Worm (Caenorhabditis elegans) whole organism, young adult: Measurements from ENCODE around the gene T05H10.8.

Experiments
- B0019.2 ChIP-seq: fragments of 200-800 bp; sonication (Bioruptor generic); conservative IDR thresholded peaks from 2 replicates; pipeline ENCODE4 v1.3.6; 2022; ENCODE audit warnings: missing genetic modification reagents, missing genetic modification characterization, missing compliant biosample characterization
- B0035.1 ChIP-seq: sonication (generic microtip); optimal IDR thresholded peaks from 2 replicates; lab custom pipeline; 2016; ENCODE audit warnings: missing genetic modification characterization, mild to moderate bottlenecking, missing compliant biosample characterization, missing genotype, missing genetic modification reagents
- F33H1.4 ChIP-seq: fragments of 200-800 bp; sonication (Bioruptor generic); IDR thresholded peaks from 2 replicates; pipeline ENCODE4 v1.3.6; 2022; ENCODE audit warnings: missing genetic modification reagents, missing genetic modification characterization, missing compliant biosample characterization
- F49E8.2 ChIP-seq: sonication (generic microtip); optimal IDR thresholded peaks from 3 replicates; lab custom pipeline; 2017; ENCODE audit warnings: missing genetic modification characterization, mild to moderate bottlenecking, missing compliant biosample characterization, antibody characterized with exemption, moderate library complexity; ENCODE audit not compliant: insufficient read depth
- K12H6.12 ChIP-seq: fragments of 200-800 bp; sonication (Bioruptor generic); optimal IDR thresholded peaks from 2 replicates; lab custom pipeline; 2018; ENCODE audit warnings: mild to moderate bottlenecking, missing genetic modification characterization, missing compliant biosample characterization
- T07F8.4 ChIP-seq: sonication (generic microtip); optimal IDR thresholded peaks from 2 replicates; lab custom pipeline; 2016; ENCODE audit warnings: mild to moderate bottlenecking, missing genetic modification characterization, moderate library complexity, missing compliant biosample characterization
- T26A5.8 ChIP-seq: sonication (generic microtip); optimal IDR thresholded peaks from 2 replicates; lab custom pipeline; 2016; ENCODE audit warnings: missing genetic modification characterization, missing compliant biosample characterization
- Y53G8AR.9 ChIP-seq: fragments of 200-800 bp; sonication (Bioruptor generic); conservative IDR thresholded peaks from 2 replicates; pipeline ENCODE4 v1.3.6; 2022; ENCODE audit warnings: missing genetic modification reagents, missing genetic modification characterization, missing compliant biosample characterization
- Y79H2A.3 ChIP-seq: fragments of 200-800 bp; sonication (Bioruptor generic); conservative IDR thresholded peaks from 2 replicates; pipeline ENCODE4 v1.3.6; 2022; ENCODE audit warnings: missing genetic modification reagents, missing genetic modification characterization, missing compliant biosample characterization
- Y95B8A.8 ChIP-seq: fragments of 200-800 bp; sonication (Bioruptor generic); IDR thresholded peaks from 2 replicates; pipeline ENCODE4 v1.3.6; 2022; ENCODE audit warnings: missing genetic modification reagents, missing genetic modification characterization, missing compliant biosample characterization
- ama-1 ChIP-seq, 3 experiments: fragments of 150-350 bp in 1 of 3; sonication (generic microtip) in 2 of 3; optimal IDR thresholded peaks; 2 replicates each; lab custom pipeline; 2014 to 2018; ENCODE audit warnings: missing biosample characterization in 2 of 3, missing genetic modification characterization in 2 of 3, missing genetic modification reagents in 2 of 3
- aptf-3 ChIP-seq: fragments of 200-800 bp; sonication (Bioruptor generic); IDR thresholded peaks from 2 replicates; pipeline ENCODE4 v1.3.6; 2022; ENCODE audit warnings: missing genetic modification characterization, missing compliant biosample characterization
- atf-7 ChIP-seq: sonication (generic microtip); optimal IDR thresholded peaks from 2 replicates; lab custom pipeline; 2017; ENCODE audit warnings: mild to moderate bottlenecking, missing genetic modification characterization, missing compliant biosample characterization
- attf-5 ChIP-seq: fragments of 200-800 bp; sonication (Bioruptor generic); optimal IDR thresholded peaks from 2 replicates; lab custom pipeline; 2018; ENCODE audit warnings: mild to moderate bottlenecking, missing genetic modification characterization, missing compliant biosample characterization
- attf-6 ChIP-seq: fragments of 200-800 bp; sonication (Bioruptor generic); IDR thresholded peaks from 2 replicates; pipeline ENCODE4 v1.3.6; 2022; ENCODE audit warnings: missing genetic modification reagents, missing genetic modification characterization, missing compliant biosample characterization
- bed-2 ChIP-seq: fragments of 200-800 bp; sonication (Bioruptor generic); IDR thresholded peaks from 2 replicates; pipeline ENCODE4 v1.3.6; 2022; ENCODE audit warnings: missing genetic modification reagents, missing genetic modification characterization, missing compliant biosample characterization
- cebp-2 ChIP-seq: fragments of 200-800 bp; sonication (Bioruptor generic); IDR thresholded peaks from 2 replicates; pipeline ENCODE4 v1.3.6; 2022; ENCODE audit warnings: missing genetic modification characterization, missing compliant biosample characterization
- ceh-100 ChIP-seq: fragments of 200-800 bp; sonication (Bioruptor generic); IDR thresholded peaks from 2 replicates; pipeline ENCODE4 v1.3.6; 2022; ENCODE audit warnings: missing genetic modification reagents, missing genetic modification characterization, missing compliant biosample characterization
- ceh-58 ChIP-seq: fragments of 200-800 bp; sonication (Bioruptor generic); IDR thresholded peaks from 2 replicates; pipeline ENCODE4 v1.3.6; 2022; ENCODE audit warnings: missing genetic modification characterization, missing compliant biosample characterization
- ceh-91 ChIP-seq: fragments of 200-800 bp; sonication (Bioruptor generic); IDR thresholded peaks from 2 replicates; pipeline ENCODE4 v1.3.6; 2022; ENCODE audit warnings: missing genetic modification reagents, missing genetic modification characterization, missing compliant biosample characterization
- dpff-1 ChIP-seq: sonication (generic microtip); optimal IDR thresholded peaks from 2 replicates; lab custom pipeline; 2017; ENCODE audit warnings: mild to moderate bottlenecking, missing genetic modification characterization, missing compliant biosample characterization
- efl-1 ChIP-seq: fragments of 150-350 bp; optimal IDR thresholded peaks from 2 replicates; lab custom pipeline; 2014; ENCODE audit warnings: missing biosample characterization, missing genetic modification reagents, missing genetic modification characterization
- egl-18 ChIP-seq: fragments of 200-800 bp; sonication (Bioruptor generic); IDR thresholded peaks from 2 replicates; pipeline ENCODE4 v1.3.6; 2022; ENCODE audit warnings: missing genetic modification reagents, missing genetic modification characterization, missing compliant biosample characterization
- egrh-3 ChIP-seq: fragments of 200-800 bp; sonication (Bioruptor generic); IDR thresholded peaks from 2 replicates; pipeline ENCODE4 v1.3.6; 2022; ENCODE audit warnings: missing genetic modification reagents, missing genetic modification characterization, missing compliant biosample characterization
- ets-4 ChIP-seq: fragments of 200-800 bp; sonication (Bioruptor generic); optimal IDR thresholded peaks from 2 replicates; lab custom pipeline; 2018; ENCODE audit warnings: mild to moderate bottlenecking, missing genetic modification characterization, missing compliant biosample characterization
- lin-35 ChIP-seq, 3 experiments: fragments of 150-350 bp in 2 of 3; sonication (generic microtip) in 1 of 3; optimal IDR thresholded peaks; 2 replicates each; lab custom pipeline; 2014 to 2018; ENCODE audit warnings: missing biosample characterization in 3 of 3, missing genetic modification characterization in 3 of 3, missing genetic modification reagents in 3 of 3
- lin-54 ChIP-seq: fragments of 200-800 bp; sonication (Bioruptor generic); optimal IDR thresholded peaks from 2 replicates; lab custom pipeline; 2018; ENCODE audit warnings: mild to moderate bottlenecking, missing genetic modification characterization, missing compliant biosample characterization
- lir-1 ChIP-seq: fragments of 200-800 bp; sonication (Bioruptor generic); conservative IDR thresholded peaks from 2 replicates; pipeline ENCODE4 v1.3.6; 2022; ENCODE audit warnings: missing genetic modification reagents, missing genetic modification characterization, missing compliant biosample characterization
- lsy-27 ChIP-seq: sonication (generic microtip); optimal IDR thresholded peaks from 2 replicates; lab custom pipeline; 2017; ENCODE audit warnings: missing genetic modification characterization, mild to moderate bottlenecking, missing compliant biosample characterization, antibody characterized with exemption, missing genotype, borderline replicate concordance; ENCODE audit not compliant: insufficient read depth
- madf-8 ChIP-seq: fragments of 200-800 bp; sonication (Bioruptor generic); conservative IDR thresholded peaks from 2 replicates; pipeline ENCODE4 v1.3.6; 2022; ENCODE audit warnings: missing genetic modification reagents, missing genetic modification characterization, missing compliant biosample characterization
- mxl-1 ChIP-seq: sonication (generic microtip); optimal IDR thresholded peaks from 2 replicates; lab custom pipeline; 2016; ENCODE audit warnings: missing genetic modification characterization, missing compliant biosample characterization
- nfya-1 ChIP-seq: sonication (generic microtip); optimal IDR thresholded peaks from 2 replicates; lab custom pipeline; 2017; ENCODE audit warnings: antibody characterized with exemption, missing compliant biosample characterization, missing genetic modification characterization, borderline replicate concordance; ENCODE audit not compliant: insufficient read depth
- nfya-2 ChIP-seq: fragments of 200-800 bp; sonication (Bioruptor generic); IDR thresholded peaks from 2 replicates; pipeline ENCODE4 v1.3.6; 2022; ENCODE audit warnings: missing genetic modification reagents, missing genetic modification characterization, missing compliant biosample characterization
- nfyb-1 ChIP-seq: fragments of 200-800 bp; sonication (Bioruptor generic); IDR thresholded peaks from 2 replicates; pipeline ENCODE4 v1.3.6; 2022; ENCODE audit warnings: missing genetic modification reagents, missing genetic modification characterization, missing compliant biosample characterization
- nhr-27 ChIP-seq: fragments of 200-800 bp; sonication (Bioruptor generic); optimal IDR thresholded peaks from 2 replicates; lab custom pipeline; 2018; ENCODE audit warnings: mild to moderate bottlenecking, missing genetic modification characterization, moderate library complexity, missing compliant biosample characterization
- nhr-90 ChIP-seq: sonication (generic microtip); optimal IDR thresholded peaks from 2 replicates; lab custom pipeline; 2016; ENCODE audit warnings: missing genotype, mild to moderate bottlenecking, missing genetic modification characterization, missing compliant biosample characterization
- rpc-1 ChIP-seq, 2 experiments: fragments of 150-350 bp in 1 of 2; sonication (generic microtip) in 1 of 2; optimal IDR thresholded peaks; 2 replicates each; lab custom pipeline; 2014 to 2018; ENCODE audit warnings: missing biosample characterization in 1 of 2, missing genetic modification characterization in 1 of 2, missing genetic modification reagents in 1 of 2, missing genotype in 1 of 2
- sea-2 ChIP-seq: fragments of 200-800 bp; sonication (Bioruptor generic); IDR thresholded peaks from 2 replicates; pipeline ENCODE4 v1.3.6; 2022; ENCODE audit warnings: missing genetic modification characterization, missing compliant biosample characterization
- snpc-4 ChIP-seq, 5 experiments: fragments of 150-350 bp in 1 of 5; sonication (generic microtip) in 4 of 5; optimal IDR thresholded peaks; 2 replicates each; lab custom pipeline; 2014 to 2018; ENCODE audit warnings: missing genetic modification characterization in 5 of 5, missing biosample characterization in 3 of 5, antibody characterized with exemption in 2 of 5, mild to moderate bottlenecking in 2 of 5, missing compliant biosample characterization in 2 of 5, missing genotype in 2 of 5, moderate library complexity in 2 of 5, missing genetic modification reagents in 1 of 5
- tbp1 ChIP-seq: fragments of 200-800 bp; sonication (Bioruptor generic); optimal IDR thresholded peaks from 2 replicates; lab custom pipeline; 2018; ENCODE audit warnings: mild to moderate bottlenecking, missing genetic modification characterization, missing compliant biosample characterization
- tbx-9 ChIP-seq: sonication (generic microtip); optimal IDR thresholded peaks from 2 replicates; lab custom pipeline; 2016; ENCODE audit warnings: borderline replicate concordance, missing genetic modification characterization, inconsistent platforms, missing compliant biosample characterization
- unc-130 ChIP-seq: sonication (generic microtip); optimal IDR thresholded peaks from 2 replicates; lab custom pipeline; 2016; ENCODE audit warnings: missing genetic modification reagents, missing genetic modification characterization, missing compliant biosample characterization
- unc-62 ChIP-seq: fragments of 150-350 bp; optimal IDR thresholded peaks from 2 replicates; lab custom pipeline; 2014; ENCODE audit warnings: missing biosample characterization, missing genetic modification reagents, missing genetic modification characterization
- xnd-1 ChIP-seq: sonication (generic microtip); optimal IDR thresholded peaks from 2 replicates; lab custom pipeline; 2016; ENCODE audit warnings: missing genotype, missing genetic modification reagents, missing genetic modification characterization, missing compliant biosample characterization
- zfh-2 ChIP-seq: fragments of 200-800 bp; sonication (Bioruptor generic); conservative IDR thresholded peaks from 2 replicates; pipeline ENCODE4 v1.3.6; 2022; ENCODE audit warnings: missing genetic modification reagents, missing genetic modification characterization, missing compliant biosample characterization
- ztf-26 ChIP-seq: sonication (generic microtip); optimal IDR thresholded peaks from 2 replicates; lab custom pipeline; 2017; ENCODE audit warnings: missing genetic modification characterization, missing compliant biosample characterization
- ztf-3 ChIP-seq: fragments of 200-800 bp; sonication (Bioruptor generic); optimal IDR thresholded peaks from 2 replicates; lab custom pipeline; 2018; ENCODE audit warnings: mild to moderate bottlenecking, missing genetic modification characterization, missing compliant biosample characterization
- ztf-6 ChIP-seq: fragments of 200-800 bp; sonication (Bioruptor generic); IDR thresholded peaks from 2 replicates; pipeline ENCODE4 v1.3.6; 2022; ENCODE audit warnings: missing genetic modification reagents, missing genetic modification characterization, missing compliant biosample characterization

The T05H10.8 gene

DNA sequence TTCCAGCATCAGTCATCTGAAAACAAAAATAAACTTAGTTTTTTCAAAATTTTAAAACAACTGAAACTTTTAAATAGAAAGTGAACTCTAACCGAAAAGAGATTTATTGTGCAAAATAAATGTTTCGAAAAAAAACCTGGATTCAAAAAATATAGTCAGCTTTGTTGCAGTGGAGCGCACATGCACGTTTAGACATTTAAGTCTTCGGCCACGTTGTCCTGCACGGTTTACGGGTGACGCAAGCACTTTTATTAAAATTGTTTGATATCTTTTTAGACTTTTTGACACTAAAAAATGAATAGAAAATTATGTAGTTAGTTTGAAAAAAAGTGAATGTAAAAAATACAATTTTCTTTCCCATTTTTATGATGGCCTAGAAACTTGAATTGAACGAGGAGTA is 19.5 kb upstream of the T05H10.8 start, which contains the start of the genes ubh-4 and algn-6 (continued):
- TF ChIP-seq nfya-1, result no peak
- peak; percentile 87 for TF ChIP-seq attf-5 (GFP tag; lab: Kevin White, UChicago)
- TF ChIP-seq lsy-27 (tag; lab: Kevin White, UChicago), result no peak
- TF ChIP-seq madf-8 (GFP tag; lab: Robert Waterston, UW), result peak; percentile 32; the same call in 1 of the 2 replicates
- no peak for TF ChIP-seq egl-18 (GFP tag; lab: Robert Waterston, UW)
- no peak for TF ChIP-seq mxl-1 (tag; lab: Kevin White, UChicago)
- no peak for TF ChIP-seq ceh-58
- peak; percentile 21; the same call in 1 of the 2 replicates for TF ChIP-seq egrh-3 (GFP tag; lab: Robert Waterston, UW)
- TF ChIP-seq F49E8.2 (tag; lab: Kevin White, UChicago), result no peak
- no peak for TF ChIP-seq ama-1 (optimal IDR thresholded peaks at IDR 0.05; lab: Kevin White, UChicago)
- no peak for TF ChIP-seq ama-1 (GFP tag; optimal IDR thresholded peaks at IDR 0.05; lab: Kevin White, UChicago)
- peak; percentile 69; the same call in 1 of the 2 replicates for TF ChIP-seq ceh-91 (GFP tag; lab: Robert Waterston, UW)
- peak; percentile 44 for TF ChIP-seq tbp1
- TF ChIP-seq nfyb-1 (GFP tag; lab: Robert Waterston, UW), result no peak
- no peak for TF ChIP-seq sea-2 (GFP tag; lab: Robert Waterston, UW)
- no peak for TF ChIP-seq zfh-2 (GFP tag; lab: Robert Waterston, UW)
- no peak for TF ChIP-seq T26A5.8 (tag; lab: Kevin White, UChicago)
- TF ChIP-seq B0019.2 (GFP tag; lab: Robert Waterston, UW), result no peak
- no peak for TF ChIP-seq unc-62 (GFP tag; lab: Kevin White, UChicago)
- TF ChIP-seq dpff-1 (tag; lab: Kevin White, UChicago), result no peak
- TF ChIP-seq nhr-90 (tag; lab: Kevin White, UChicago), result no peak
- TF ChIP-seq unc-130 (GFP tag; lab: Kevin White, UChicago), result peak; percentile 89
- TF ChIP-seq Y53G8AR.9 (GFP tag; lab: Robert Waterston, UW), result no peak
- TF ChIP-seq ztf-6 (GFP tag; lab: Robert Waterston, UW), result no peak
- TF ChIP-seq lir-1 (GFP tag; lab: Robert Waterston, UW), result no peak
- TF ChIP-seq attf-6, result no peak
- TF ChIP-seq Y95B8A.8 (GFP tag; lab: Robert Waterston, UW), result no peak
- no peak for TF ChIP-seq ets-4
- no peak for TF ChIP-seq rpc-1 (optimal IDR thresholded peaks at IDR 0.05; lab: Kevin White, UChicago)
- TF ChIP-seq rpc-1 (tag; optimal IDR thresholded peaks at IDR 0.05; lab: Kevin White, UChicago), result no peak
- TF ChIP-seq T07F8.4 (tag; lab: Kevin White, UChicago), result no peak
- TF ChIP-seq ceh-100 (GFP tag; lab: Robert Waterston, UW), result no peak
- no peak for TF ChIP-seq lin-35 (GFP tag; optimal IDR thresholded peaks at IDR 0.05; lab: Kevin White, UChicago)
- TF ChIP-seq atf-7, result no peak
- TF ChIP-seq aptf-3 (GFP tag; lab: Robert Waterston, UW), result no peak
- TF ChIP-seq tbx-9 (tag; lab: Kevin White, UChicago), result no peak
- no peak for TF ChIP-seq bed-2
- TF ChIP-seq efl-1, result peak; percentile 48
- TF ChIP-seq cebp-2 (GFP tag; lab: Robert Waterston, UW), result no peak
- no peak for TF ChIP-seq snpc-4 (GFP tag; optimal IDR thresholded peaks at IDR 0.05; lab: Kevin White, UChicago)
- TF ChIP-seq snpc-4 (tag; optimal IDR thresholded peaks at IDR 0.05; lab: Kevin White, UChicago), result peak; percentile 24 to 40 (median 29)
- TF ChIP-seq lin-54 (GFP tag; lab: Kevin White, UChicago), result peak; percentile 72
- TF ChIP-seq ztf-3, result no peak
- no peak for TF ChIP-seq nfya-2 (GFP tag; lab: Robert Waterston, UW)
- TF ChIP-seq K12H6.12, result peak; percentile 43
- TF ChIP-seq ztf-26 (tag; lab: Kevin White, UChicago), result no peak
- no peak for TF ChIP-seq B0035.1 (tag; lab: Kevin White, UChicago)
- TF ChIP-seq xnd-1 (tag; lab: Kevin White, UChicago), result peak; percentile 25
- peak; percentile 24; the same call in 1 of the 2 replicates for TF ChIP-seq F33H1.4 (GFP tag; lab: Robert Waterston, UW)
- 0 out of 2 replicates have a peak, but pooled peaks have one; percentile 24 for TF ChIP-seq Y79H2A.3 (GFP tag; lab: Robert Waterston, UW)
- TF ChIP-seq nhr-27 (tag; lab: Kevin White, UChicago), result no peak
